Fruit fly (Drosophila melanogaster) whole organism, embryonic: ENCODE measurements around the gene Ldaf1.

Source experiments
- Abd-B ChIP-seq: fragments of 200-800 bp; sonication (Bioruptor generic); optimal IDR thresholded peaks from 2 replicates; lab custom pipeline; 2018; ENCODE audit warnings: missing biosample characterization, mild to moderate bottlenecking, missing genetic modification characterization, moderate library complexity
- Bgb ChIP-seq: fragments of 200-800 bp; sonication (Bioruptor generic); IDR thresholded peaks from 2 replicates; pipeline ENCODE4 v1.3.6; 2022; ENCODE audit warnings: missing biosample characterization, missing genetic modification characterization; ENCODE audit not compliant: partially characterized antibody
- CG10654 ChIP-seq: fragments of 200-800 bp; sonication (Bioruptor generic); optimal IDR thresholded peaks from 2 replicates; lab custom pipeline; 2016; ENCODE audit warnings: missing biosample characterization, missing genetic modification characterization
- CG11560 ChIP-seq: fragments of 200-800 bp; sonication (Bioruptor generic); IDR thresholded peaks from 3 replicates; pipeline ENCODE4 v1.3.6; 2022; ENCODE audit warnings: missing biosample characterization, missing genetic modification characterization
- CG12104 ChIP-seq: fragments of 200-800 bp; sonication (Bioruptor generic); optimal IDR thresholded peaks from 3 replicates; lab custom pipeline; 2016; ENCODE audit warnings: missing biosample characterization, missing genetic modification characterization
- CG13123 ChIP-seq: fragments of 200-800 bp; sonication (Bioruptor generic); optimal IDR thresholded peaks from 2 replicates; lab custom pipeline; 2016; ENCODE audit warnings: missing biosample characterization, missing genetic modification characterization
- CG13287 ChIP-seq: fragments of 200-800 bp; sonication (Bioruptor generic); IDR thresholded peaks from 2 replicates; pipeline ENCODE4 v1.3.6; 2022; ENCODE audit warnings: missing biosample characterization, missing genetic modification characterization; ENCODE audit not compliant: partially characterized antibody
- CG13775 ChIP-seq: fragments of 200-800 bp; sonication (Bioruptor generic); optimal IDR thresholded peaks from 3 replicates; lab custom pipeline; 2017; ENCODE audit warnings: missing biosample characterization, mild to moderate bottlenecking, missing genetic modification characterization
- CG14441 ChIP-seq: fragments of 200-800 bp; sonication (Bioruptor generic); IDR thresholded peaks from 2 replicates; pipeline ENCODE4 v1.3.6; 2022; ENCODE audit warnings: missing biosample characterization, missing genetic modification characterization
- CG15269 ChIP-seq: fragments of 200-800 bp; sonication (Bioruptor generic); optimal IDR thresholded peaks from 2 replicates; lab custom pipeline; 2018; ENCODE audit warnings: missing biosample characterization, mild to moderate bottlenecking, missing genetic modification characterization, moderate library complexity
- CG15479 ChIP-seq: fragments of 200-800 bp; sonication (Bioruptor generic); optimal IDR thresholded peaks from 3 replicates; lab custom pipeline; 2019; ENCODE audit warnings: missing biosample characterization, mild to moderate bottlenecking, missing genetic modification characterization, moderate library complexity
- CG1832 ChIP-seq: fragments of 200-800 bp; sonication (Bioruptor generic); optimal IDR thresholded peaks from 2 replicates; lab custom pipeline; 2017; ENCODE audit warnings: missing biosample characterization, mild to moderate bottlenecking, missing genetic modification characterization, inconsistent platforms
- CG2678 ChIP-seq: fragments of 200-800 bp; sonication (Bioruptor generic); optimal IDR thresholded peaks from 3 replicates; lab custom pipeline; 2019; ENCODE audit warnings: missing biosample characterization, mild to moderate bottlenecking, missing genetic modification characterization, moderate library complexity
- CG3065 ChIP-seq: fragments of 200-800 bp; sonication (Bioruptor generic); optimal IDR thresholded peaks from 2 replicates; lab custom pipeline; 2016; ENCODE audit warnings: missing biosample characterization, missing genetic modification characterization
- CG31365 ChIP-seq: fragments of 200-800 bp; sonication (Bioruptor generic); optimal IDR thresholded peaks from 2 replicates; lab custom pipeline; 2018; ENCODE audit warnings: missing biosample characterization, mild to moderate bottlenecking, missing genetic modification characterization
- CG32772 ChIP-seq: fragments of 200-800 bp; sonication (Bioruptor generic); IDR thresholded peaks from 2 replicates; pipeline ENCODE4 v1.3.6; 2022; ENCODE audit warnings: missing biosample characterization, missing genetic modification characterization
- CG4360 ChIP-seq: fragments of 200-800 bp; sonication (Bioruptor generic); IDR thresholded peaks from 2 replicates; pipeline ENCODE4 v1.3.6; 2022; ENCODE audit warnings: missing biosample characterization, missing genetic modification characterization
- CG6654 ChIP-seq: fragments of 200-800 bp; sonication (Bioruptor generic); optimal IDR thresholded peaks from 2 replicates; lab custom pipeline; 2017; ENCODE audit warnings: missing biosample characterization, mild to moderate bottlenecking, missing genetic modification characterization
- CG8478 ChIP-seq: fragments of >200 bp; optimal IDR thresholded peaks from 2 replicates; lab custom pipeline; 2018
- CTCF ChIP-seq: fragments of 200-800 bp; sonication (Bioruptor generic); optimal IDR thresholded peaks from 2 replicates; lab custom pipeline; 2017; ENCODE audit warnings: missing biosample characterization, mild to moderate bottlenecking, missing genetic modification characterization, moderate library complexity
- Dip3 ChIP-seq: fragments of 200-800 bp; sonication (Bioruptor generic); optimal IDR thresholded peaks from 3 replicates; lab custom pipeline; 2016; ENCODE audit warnings: missing biosample characterization, missing genetic modification characterization
- Dref ChIP-seq: fragments of 200-800 bp; sonication (Bioruptor generic); IDR thresholded peaks from 2 replicates; pipeline ENCODE4 v1.3.6; 2022; ENCODE audit warnings: missing biosample characterization, missing genetic modification characterization
- Ets65A ChIP-seq: fragments of 200-800 bp; sonication (Bioruptor generic); peaks from one replicate; lab custom pipeline; 2016; ENCODE audit warnings: missing biosample characterization, missing genetic modification characterization
- HmgD ChIP-seq: fragments of 200-800 bp; sonication (Bioruptor generic); optimal IDR thresholded peaks from 3 replicates; lab custom pipeline; 2016; ENCODE audit warnings: missing biosample characterization, missing genetic modification characterization
- Lim3 ChIP-seq: fragments of 200-800 bp; sonication (Bioruptor generic); IDR thresholded peaks from 2 replicates; pipeline ENCODE4 v1.3.6; 2022; ENCODE audit warnings: missing biosample characterization, missing genetic modification characterization
- Myb ChIP-seq: fragments of 200-800 bp; sonication (Bioruptor generic); optimal IDR thresholded peaks from 2 replicates; lab custom pipeline; 2016; ENCODE audit warnings: missing biosample characterization, missing genetic modification characterization
- Nf-YB ChIP-seq: fragments of 200-800 bp; sonication (Bioruptor generic); optimal IDR thresholded peaks from 3 replicates; lab custom pipeline; 2019; ENCODE audit warnings: missing biosample characterization, mild to moderate bottlenecking, missing genetic modification characterization, moderate library complexity
- Nf-YC ChIP-seq: fragments of 200-800 bp; optimal IDR thresholded peaks from 3 replicates; lab custom pipeline; 2019; ENCODE audit warnings: missing biosample characterization, mild to moderate bottlenecking, missing genetic modification characterization, moderate library complexity
- Poxn ChIP-seq: fragments of 200-800 bp; sonication (Bioruptor generic); IDR thresholded peaks from 2 replicates; pipeline ENCODE4 v1.3.6; 2022; ENCODE audit warnings: missing biosample characterization, missing genetic modification characterization
- Ptx1 ChIP-seq: fragments of 200-800 bp; sonication (Bioruptor generic); IDR thresholded peaks from 2 replicates; pipeline ENCODE4 v1.3.6; 2022; ENCODE audit warnings: missing biosample characterization, missing genetic modification characterization
- Sry-β ChIP-seq: fragments of 200-800 bp; sonication (Bioruptor generic); optimal IDR thresholded peaks from 2 replicates; lab custom pipeline; 2018; ENCODE audit warnings: missing biosample characterization, mild to moderate bottlenecking, missing genetic modification characterization, moderate library complexity
- Ssrp ChIP-seq: fragments of 200-800 bp; sonication (Bioruptor generic); optimal IDR thresholded peaks from 2 replicates; lab custom pipeline; 2018; ENCODE audit warnings: missing biosample characterization, mild to moderate bottlenecking, missing genetic modification characterization, moderate library complexity
- ab ChIP-seq: fragments of 200-800 bp; sonication (Bioruptor generic); optimal IDR thresholded peaks from 2 replicates; lab custom pipeline; 2016; ENCODE audit warnings: missing biosample characterization, missing genetic modification characterization
- cato ChIP-seq: fragments of 200-800 bp; sonication (Bioruptor generic); optimal IDR thresholded peaks from 2 replicates; lab custom pipeline; 2016; ENCODE audit warnings: missing biosample characterization, missing genetic modification characterization, borderline replicate concordance
- dati ChIP-seq: fragments of 200-800 bp; sonication (Bioruptor generic); IDR thresholded peaks from 2 replicates; pipeline ENCODE4 v1.3.6; 2022; ENCODE audit warnings: missing biosample characterization, missing genetic modification characterization
- fru ChIP-seq: fragments of >200 bp; optimal IDR thresholded peaks from 2 replicates; lab custom pipeline; 2017
- gsb-n ChIP-seq: fragments of 200-800 bp; sonication (Bioruptor generic); optimal IDR thresholded peaks from 3 replicates; lab custom pipeline; 2018; ENCODE audit warnings: missing biosample characterization, mild to moderate bottlenecking, missing genetic modification characterization
- gt ChIP-seq: fragments of 200-800 bp; sonication (Bioruptor generic); IDR thresholded peaks from 2 replicates; pipeline ENCODE4 v1.3.6; 2022; ENCODE audit warnings: missing biosample characterization, missing genetic modification characterization
- jumu ChIP-seq: fragments of 200-800 bp; sonication (Bioruptor generic); optimal IDR thresholded peaks from 3 replicates; lab custom pipeline; 2016; ENCODE audit warnings: missing biosample characterization, missing genetic modification characterization
- mld ChIP-seq: fragments of 200-800 bp; sonication (Bioruptor generic); IDR thresholded peaks from 3 replicates; pipeline ENCODE4 v1.3.6; 2022; ENCODE audit warnings: missing biosample characterization, missing genetic modification characterization; ENCODE audit not compliant: partially characterized antibody
- pzg ChIP-seq: fragments of 200-800 bp; sonication (Bioruptor generic); optimal IDR thresholded peaks from 3 replicates; lab custom pipeline; 2018; ENCODE audit warnings: missing biosample characterization, mild to moderate bottlenecking, missing genetic modification characterization, moderate library complexity
- row ChIP-seq: fragments of 200-800 bp; sonication (Bioruptor generic); IDR thresholded peaks from 3 replicates; pipeline ENCODE4 v1.3.6; 2022; ENCODE audit warnings: missing biosample characterization, missing genetic modification characterization
- sd ChIP-seq: fragments of 200-800 bp; sonication (Bioruptor generic); optimal IDR thresholded peaks from 3 replicates; lab custom pipeline; 2018; ENCODE audit warnings: missing biosample characterization, mild to moderate bottlenecking, missing genetic modification characterization, moderate library complexity
- tio ChIP-seq: fragments of 200-800 bp; sonication (Bioruptor generic); optimal IDR thresholded peaks from 2 replicates; lab custom pipeline; 2017; ENCODE audit warnings: missing biosample characterization, missing genetic modification characterization, inconsistent platforms
- unc-4 ChIP-seq: fragments of 200-800 bp; sonication (Bioruptor generic); IDR thresholded peaks from 2 replicates; pipeline ENCODE4 v1.3.6; 2022; ENCODE audit warnings: missing biosample characterization, missing genetic modification characterization; ENCODE audit not compliant: partially characterized antibody

The Ldaf1 gene

dm6 chrX:1889926-1890325 is 11.8 kb downstream of the Ldaf1 start, which contains the start of the genes trr and mRpL16 (continued):
- TF ChIP-seq CG13775 (GFP tag; lab: Kevin White, UChicago) (peak; percentile 40), sd (tag; lab: Kevin White, UChicago) (no peak), CG15269 (no peak), ab (no peak), row (GFP tag; lab: Robert Waterston, UW) (peak; percentile 74), Myb (GFP tag; lab: Kevin White, UChicago) (peak; percentile 18), Abd-B (peak; percentile 64), unc-4 (GFP tag; lab: Robert Waterston, UW) (peak; percentile 80), CG3065 (GFP tag; lab: Kevin White, UChicago) (no peak), jumu (GFP tag; lab: Kevin White, UChicago) (peak; percentile 49), CG6654 (GFP tag; lab: Kevin White, UChicago) (no peak), Lim3 (GFP tag; lab: Robert Waterston, UW) (no peak), CTCF (GFP tag; lab: Kevin White, UChicago) (no peak), CG32772 (GFP tag; lab: Robert Waterston, UW) (peak; percentile 41; the same call in 1 of the 2 replicates), CG13287 (GFP tag; lab: Robert Waterston, UW) (peak; percentile 82), HmgD (no peak), Dip3 (GFP tag; lab: Kevin White, UChicago) (peak; percentile 34), CG14441 (GFP tag; lab: Robert Waterston, UW) (peak; percentile 57), cato (GFP tag; lab: Kevin White, UChicago) (no peak), Ets65A (peak; percentile 86), Sry-β (GFP tag; lab: Kevin White, UChicago) (peak; percentile 6), Nf-YC (tag; lab: Kevin White, UChicago) (peak; percentile 45), gt (GFP tag; lab: Robert Waterston, UW) (no peak), CG12104 (GFP tag; lab: Kevin White, UChicago) (no peak), CG15479 (GFP tag; lab: Kevin White, UChicago) (peak; percentile 96), CG4360 (GFP tag; lab: Robert Waterston, UW) (no peak), CG11560 (peak; percentile 55; the same call in 1 of the 3 replicates), dati (GFP tag; lab: Robert Waterston, UW) (no peak), CG10654 (GFP tag; lab: Kevin White, UChicago) (no peak), fru (lab: Kevin White, UChicago) (no peak), Dref (GFP tag; lab: Robert Waterston, UW) (peak; percentile 75), gsb-n (tag; lab: Kevin White, UChicago) (no peak), pzg (GFP tag; lab: Kevin White, UChicago) (peak; percentile 88), Poxn (GFP tag; lab: Robert Waterston, UW) (no peak), mld (GFP tag; lab: Robert Waterston, UW) (0 out of 3 replicates have a peak, but pooled peaks have one; percentile 33), Bgb (peak; percentile 66), CG31365 (tag; lab: Kevin White, UChicago) (no peak), tio (GFP tag; lab: Kevin White, UChicago) (no peak)

- TF ChIP-seq Ssrp (tag; lab: Kevin White, UChicago) (no peak), Nf-YB (GFP tag; lab: Kevin White, UChicago) (no peak), CG13123 (GFP tag; lab: Kevin White, UChicago) (no peak), row (GFP tag; lab: Robert Waterston, UW) (no peak), Ptx1 (GFP tag; lab: Robert Waterston, UW) (no peak), CG2678 (no peak), CG1832 (GFP tag; lab: Kevin White, UChicago) (peak; percentile 58), CG8478 (lab: Kevin White, UChicago) (peak; percentile 76)
Measured at dm6 chrX:1880779-1881178, 20.9 kb downstream of the Ldaf1 start.
